Worm (Caenorhabditis elegans) whole organism, L4 larva: ENCODE measurements around the gene psme-3.
A peak's percentile ranks its signal among the peaks of the same experiment; 100 is the strongest.

Source experiments
- F37D6.2 ChIP-seq: sonication (generic microtip); optimal IDR thresholded peaks from 2 replicates; lab custom pipeline; 2016; ENCODE audit warnings: mild to moderate bottlenecking, missing genetic modification characterization, missing compliant biosample characterization
- F49E8.2 ChIP-seq: sonication (generic microtip); optimal IDR thresholded peaks from 2 replicates; lab custom pipeline; 2016; ENCODE audit warnings: missing compliant biosample characterization, mild to moderate bottlenecking, missing genetic modification characterization, borderline replicate concordance
- T20F7.1 ChIP-seq: fragments of 200-800 bp; sonication (Bioruptor generic); optimal IDR thresholded peaks from 2 replicates; lab custom pipeline; 2018; ENCODE audit warnings: mild to moderate bottlenecking, missing genetic modification characterization, missing compliant biosample characterization
- T26A8.4 ChIP-seq: fragments of 200-800 bp; sonication (Bioruptor generic); IDR thresholded peaks from 2 replicates; pipeline ENCODE4 v1.3.6; 2022; ENCODE audit warnings: missing genetic modification characterization, missing compliant biosample characterization
- aha-1 ChIP-seq: fragments of 150-350 bp; peaks from one replicate; lab custom pipeline; 2014; ENCODE audit warnings: missing biosample characterization, missing genetic modification characterization
- aly-2 ChIP-seq: sonication (generic microtip); optimal IDR thresholded peaks from 2 replicates; lab custom pipeline; 2018; ENCODE audit warnings: missing biosample characterization, missing genetic modification characterization
- arid-1 ChIP-seq: fragments of 200-800 bp; sonication (Bioruptor generic); conservative IDR thresholded peaks from 2 replicates; pipeline ENCODE4 v1.3.6; 2022; ENCODE audit warnings: missing genetic modification reagents, missing genetic modification characterization, missing compliant biosample characterization
- ceh-20 ChIP-seq: fragments of 200-800 bp; sonication (Bioruptor generic); IDR thresholded peaks from 2 replicates; pipeline ENCODE4 v1.3.6; 2022; ENCODE audit warnings: missing genetic modification reagents, missing genetic modification characterization, missing compliant biosample characterization
- ceh-28 ChIP-seq: fragments of 150-350 bp; optimal IDR thresholded peaks from 2 replicates; lab custom pipeline; 2014; ENCODE audit warnings: missing biosample characterization, missing genetic modification reagents, missing genetic modification characterization
- ceh-44 ChIP-seq: fragments of 200-800 bp; sonication (Bioruptor generic); IDR thresholded peaks from 2 replicates; pipeline ENCODE4 v1.3.6; 2022; ENCODE audit warnings: missing genetic modification reagents, missing genetic modification characterization, missing compliant biosample characterization
- ceh-62 ChIP-seq: sonication (generic microtip); optimal IDR thresholded peaks from 2 replicates; lab custom pipeline; 2017; ENCODE audit warnings: missing biosample characterization, missing genetic modification characterization
- ctbp-1 ChIP-seq: fragments of 200-800 bp; sonication (Bioruptor generic); IDR thresholded peaks from 2 replicates; pipeline ENCODE4 v1.3.6; 2022; ENCODE audit warnings: missing genetic modification reagents, missing genetic modification characterization, missing compliant biosample characterization
- daf-12 ChIP-seq: fragments of 150-350 bp; optimal IDR thresholded peaks from 2 replicates; lab custom pipeline; 2014; ENCODE audit warnings: missing biosample characterization, missing genetic modification reagents, missing genetic modification characterization
- daf-16 ChIP-seq, 3 experiments: sonication (generic microtip); optimal IDR thresholded peaks; 2 replicates each; lab custom pipeline; 2016 to 2017; ENCODE audit warnings: missing genetic modification characterization in 3 of 3, missing genetic modification reagents in 3 of 3, mild to moderate bottlenecking in 2 of 3, missing compliant biosample characterization in 2 of 3, missing biosample characterization in 1 of 3, moderate library complexity in 1 of 3
- daf-8 ChIP-seq: fragments of 200-800 bp; sonication (Bioruptor generic); IDR thresholded peaks from 2 replicates; pipeline ENCODE4 v1.3.6; 2022; ENCODE audit warnings: missing genetic modification characterization, missing compliant biosample characterization
- dmd-6 ChIP-seq: fragments of 200-800 bp; sonication (Bioruptor generic); IDR thresholded peaks from 2 replicates; pipeline ENCODE4 v1.3.6; 2022; ENCODE audit warnings: missing genetic modification reagents, missing genetic modification characterization, missing compliant biosample characterization
- dmd-8 ChIP-seq: fragments of 200-800 bp; sonication (Bioruptor generic); IDR thresholded peaks from 2 replicates; pipeline ENCODE4 v1.3.6; 2022; ENCODE audit warnings: missing genetic modification characterization, missing compliant biosample characterization
- dpl-1 ChIP-seq: fragments of 150-350 bp; optimal IDR thresholded peaks from 2 replicates; lab custom pipeline; 2014; ENCODE audit warnings: missing biosample characterization, missing genetic modification reagents, missing genetic modification characterization
- dve-1 ChIP-seq: sonication (generic microtip); optimal IDR thresholded peaks from 2 replicates; lab custom pipeline; 2017; ENCODE audit warnings: antibody characterized with exemption, mild to moderate bottlenecking, missing genetic modification characterization, missing compliant biosample characterization; ENCODE audit not compliant: insufficient read depth
- egl-27 ChIP-seq: sonication (generic microtip); optimal IDR thresholded peaks from 3 replicates; lab custom pipeline; 2017; ENCODE audit warnings: missing biosample characterization, missing genetic modification reagents, missing genetic modification characterization
- fkh-10 ChIP-seq: fragments of 150-350 bp; optimal IDR thresholded peaks from 2 replicates; lab custom pipeline; 2014; ENCODE audit warnings: missing biosample characterization, missing genetic modification reagents, missing genetic modification characterization
- hlh-11 ChIP-seq: fragments of 200-800 bp; sonication (Bioruptor generic); optimal IDR thresholded peaks from 2 replicates; lab custom pipeline; 2018; ENCODE audit warnings: mild to moderate bottlenecking, missing genetic modification characterization, missing compliant biosample characterization
- jun-1 ChIP-seq: fragments of 150-350 bp; optimal IDR thresholded peaks from 2 replicates; lab custom pipeline; 2014; ENCODE audit warnings: missing biosample characterization, missing genetic modification reagents, missing genetic modification characterization
- lin-13 ChIP-seq: fragments of 150-350 bp; optimal IDR thresholded peaks from 2 replicates; lab custom pipeline; 2014; ENCODE audit warnings: missing biosample characterization, missing genetic modification reagents, missing genetic modification characterization
- lin-15B ChIP-seq: fragments of 150-350 bp; sonication (generic microtip); optimal IDR thresholded peaks from 3 replicates; lab custom pipeline; 2014; ENCODE audit warnings: missing biosample characterization, missing genetic modification characterization
- lsy-2 ChIP-seq, 2 experiments: fragments of 150-350 bp in 1 of 2; sonication (generic microtip) in 1 of 2; optimal IDR thresholded peaks; 2 replicates each; lab custom pipeline; 2014 to 2017; ENCODE audit warnings: missing biosample characterization in 2 of 2, missing genetic modification characterization in 2 of 2
- madf-9 ChIP-seq: fragments of 200-800 bp; sonication (Bioruptor generic); conservative IDR thresholded peaks from 2 replicates; pipeline ENCODE4 v1.3.6; 2022; ENCODE audit warnings: missing genetic modification reagents, missing genetic modification characterization, missing compliant biosample characterization
- mdl-1 ChIP-seq, 2 experiments: fragments of 150-350 bp in 1 of 2; sonication (generic microtip) in 1 of 2; optimal IDR thresholded peaks; 2 replicates each; lab custom pipeline; 2014 to 2017; ENCODE audit warnings: missing biosample characterization in 2 of 2, missing genetic modification characterization in 2 of 2
- mes-2 ChIP-seq: sonication (generic microtip); optimal IDR thresholded peaks from 2 replicates; lab custom pipeline; 2016; ENCODE audit warnings: missing genotype, mild to moderate bottlenecking, missing genetic modification characterization, missing compliant biosample characterization; ENCODE audit not compliant: poor library complexity, severe bottlenecking
- mxl-2 ChIP-seq: fragments of 200-800 bp; sonication (Bioruptor generic); conservative IDR thresholded peaks from 2 replicates; pipeline ENCODE4 v1.3.6; 2022; ENCODE audit warnings: missing genetic modification reagents, missing genetic modification characterization, missing compliant biosample characterization
- mxl-3 ChIP-seq: fragments of 200-800 bp; sonication (Bioruptor generic); optimal IDR thresholded peaks from 2 replicates; lab custom pipeline; 2018; ENCODE audit warnings: mild to moderate bottlenecking, missing genetic modification characterization, missing compliant biosample characterization
- nhr-102 ChIP-seq: sonication (generic microtip); optimal IDR thresholded peaks from 2 replicates; lab custom pipeline; 2016; ENCODE audit warnings: mild to moderate bottlenecking, missing genetic modification characterization, moderate library complexity, missing compliant biosample characterization
- nhr-111 ChIP-seq: fragments of 200-800 bp; sonication (Bioruptor generic); optimal IDR thresholded peaks from 2 replicates; lab custom pipeline; 2018; ENCODE audit warnings: mild to moderate bottlenecking, missing genetic modification characterization, missing compliant biosample characterization
- nhr-28 ChIP-seq: fragments of 150-350 bp; optimal IDR thresholded peaks from 2 replicates; lab custom pipeline; 2014; ENCODE audit warnings: missing biosample characterization, missing genetic modification characterization
- nhr-41 ChIP-seq: fragments of 200-800 bp; sonication (Bioruptor generic); IDR thresholded peaks from 2 replicates; pipeline ENCODE4 v1.3.6; 2022; ENCODE audit warnings: missing genetic modification reagents, missing genetic modification characterization, missing compliant biosample characterization
- nhr-42 ChIP-seq: fragments of 200-800 bp; sonication (Bioruptor generic); IDR thresholded peaks from 2 replicates; pipeline ENCODE4 v1.3.6; 2022; ENCODE audit warnings: missing genetic modification characterization, missing compliant biosample characterization
- nhr-77 ChIP-seq: fragments of 150-350 bp; optimal IDR thresholded peaks from 2 replicates; lab custom pipeline; 2014; ENCODE audit warnings: missing biosample characterization, missing genetic modification characterization
- set-16 ChIP-seq: fragments of 200-800 bp; sonication (Bioruptor generic); IDR thresholded peaks from 2 replicates; pipeline ENCODE4 v1.3.6; 2022; ENCODE audit warnings: missing genetic modification reagents, missing genetic modification characterization, missing compliant biosample characterization
- snpc-4 ChIP-seq: fragments of 150-350 bp; optimal IDR thresholded peaks from 2 replicates; lab custom pipeline; 2014; ENCODE audit warnings: missing biosample characterization, missing genetic modification characterization
- unc-39 ChIP-seq: sonication (generic microtip); optimal IDR thresholded peaks from 2 replicates; lab custom pipeline; 2017; ENCODE audit warnings: missing biosample characterization, missing genetic modification characterization
- unc-62 ChIP-seq, 3 experiments: fragments of 150-350 bp in 1 of 3; sonication (generic microtip); optimal IDR thresholded peaks in 2 of 3; peaks in 1 of 3; 1 replicate in 1 of 3; 2 replicates in 2 of 3; lab custom pipeline; 2014 to 2017; ENCODE audit warnings: missing biosample characterization in 3 of 3, missing genetic modification characterization in 3 of 3, missing genetic modification reagents in 3 of 3, missing genotype in 1 of 3
- vab-7 ChIP-seq: fragments of 200-800 bp; sonication (Bioruptor generic); IDR thresholded peaks from 2 replicates; pipeline ENCODE4 v1.3.6; 2022; ENCODE audit warnings: missing genetic modification reagents, missing genetic modification characterization, missing compliant biosample characterization
- zag-1 ChIP-seq: fragments of 150-350 bp; optimal IDR thresholded peaks from 2 replicates; lab custom pipeline; 2014; ENCODE audit warnings: missing biosample characterization, missing genetic modification characterization
- zfp-3 ChIP-seq: fragments of 200-800 bp; sonication (Bioruptor generic); conservative IDR thresholded peaks from 2 replicates; pipeline ENCODE4 v1.3.6; 2022; ENCODE audit warnings: missing genetic modification reagents, missing genetic modification characterization, missing compliant biosample characterization
- ztf-11 ChIP-seq: fragments of 150-350 bp; optimal IDR thresholded peaks from 2 replicates; lab custom pipeline; 2014; ENCODE audit warnings: missing biosample characterization, missing genetic modification characterization
- ztf-7 ChIP-seq: fragments of 150-350 bp; optimal IDR thresholded peaks from 2 replicates; lab custom pipeline; 2014; ENCODE audit warnings: missing biosample characterization, missing genetic modification characterization

psme-3 gene

ce11 chrIII:11535453-11535852, 32.5 kb upstream of the psme-3 start:
- TF ChIP-seq ceh-28 (tag; lab: Kevin White, UChicago) = peak; percentile 73
- no peak for TF ChIP-seq dpl-1 (GFP tag; lab: Kevin White, UChicago)
- no peak for TF ChIP-seq F49E8.2 (tag; lab: Kevin White, UChicago)
- no peak for TF ChIP-seq lsy-2 (tag; optimal IDR thresholded peaks at IDR 0.05; lab: Kevin White, UChicago)
- no peak for TF ChIP-seq daf-12
- TF ChIP-seq ctbp-1 (GFP tag; lab: Robert Waterston, UW) = no peak
- no peak for TF ChIP-seq unc-62 (GFP tag; optimal IDR thresholded peaks at IDR 0.05 in 1 of 2; lab: Kevin White, UChicago)
- no peak for TF ChIP-seq unc-62 (tag; optimal IDR thresholded peaks at IDR 0.05; lab: Kevin White, UChicago)
- TF ChIP-seq nhr-42 (GFP tag; lab: Robert Waterston, UW) = no peak
- no peak for TF ChIP-seq mxl-3
- 0 out of 2 replicates have a peak, but pooled peaks have one; percentile 5 for TF ChIP-seq madf-9 (GFP tag; lab: Robert Waterston, UW)
- no peak for TF ChIP-seq lin-13 (GFP tag; lab: Kevin White, UChicago)
- TF ChIP-seq ceh-44 = no peak
- TF ChIP-seq aly-2 = no peak

- TF ChIP-seq hlh-11 (no peak), unc-62 (GFP tag; optimal IDR thresholded peaks at IDR 0.05 in 1 of 2; lab: Kevin White, UChicago) (no peak), unc-62 (tag; optimal IDR thresholded peaks at IDR 0.05; lab: Kevin White, UChicago) (no peak), ceh-20 (no peak), ztf-11 (no peak), set-16 (GFP tag; lab: Robert Waterston, UW) (peak; percentile 84), nhr-102 (tag; lab: Kevin White, UChicago) (no peak), fkh-10 (GFP tag; lab: Kevin White, UChicago) (no peak), snpc-4 (no peak)
Observed at ce11 chrIII:11544947-11545346, 23.0 kb upstream of the psme-3 start.

ce11 chrIII:11548070-11548469, 19.9 kb upstream of the psme-3 start, which contains the start of gene Y66D12A.13:
Gene Y66D12A.13, plus strand, starts transcription at chrIII:11548370.
- no peak for TF ChIP-seq dpl-1 (GFP tag; lab: Kevin White, UChicago)
- TF ChIP-seq mxl-3 = no peak
- TF ChIP-seq nhr-28 (tag; lab: Kevin White, UChicago) = peak; percentile 22
- no peak for TF ChIP-seq ztf-7 (tag; lab: Kevin White, UChicago)
- TF ChIP-seq T20F7.1 = no peak
- no peak for TF ChIP-seq F37D6.2 (tag; lab: Kevin White, UChicago)
- no peak for TF ChIP-seq lin-15B (tag; lab: Kevin White, UChicago)
- no peak for TF ChIP-seq vab-7
- peak; percentile 12 for TF ChIP-seq dve-1 (tag; lab: Kevin White, UChicago)
- no peak for TF ChIP-seq lsy-2 (tag; optimal IDR thresholded peaks at IDR 0.05; lab: Kevin White, UChicago)
- no peak for TF ChIP-seq snpc-4
- TF ChIP-seq zfp-3 (GFP tag; lab: Robert Waterston, UW) = no peak
- no peak for TF ChIP-seq daf-16 (GFP tag; optimal IDR thresholded peaks at IDR 0.05; lab: Kevin White, UChicago)
- peak; percentile 57 for TF ChIP-seq daf-16 (tag; optimal IDR thresholded peaks at IDR 0.05; lab: Kevin White, UChicago)
- TF ChIP-seq nhr-77 (tag; lab: Kevin White, UChicago) = no peak
- no peak for TF ChIP-seq mdl-1 (tag; optimal IDR thresholded peaks at IDR 0.05; lab: Kevin White, UChicago)
- no peak for TF ChIP-seq dmd-8
- TF ChIP-seq aha-1 (tag; lab: Kevin White, UChicago) = no peak
- TF ChIP-seq jun-1 (tag; lab: Kevin White, UChicago) = no peak
- no peak for TF ChIP-seq mxl-2 (GFP tag; lab: Robert Waterston, UW)

ce11 chrIII:11554701-11555111, 13.2 kb upstream of the psme-3 start:
- TF ChIP-seq zfp-3 (GFP tag; lab: Robert Waterston, UW) (no peak), dmd-6 (GFP tag; lab: Robert Waterston, UW) (peak; percentile 27; the same call in 1 of the 2 replicates), nhr-41 (GFP tag; lab: Robert Waterston, UW) (no peak), mes-2 (peak; percentile 60), mdl-1 (tag; optimal IDR thresholded peaks at IDR 0.05; lab: Kevin White, UChicago) (no peak), nhr-111 (GFP tag; lab: Kevin White, UChicago) (no peak), lin-13 (GFP tag; lab: Kevin White, UChicago) (no peak), daf-8 (GFP tag; lab: Robert Waterston, UW) (no peak), unc-39 (tag; lab: Kevin White, UChicago) (no peak), T26A8.4 (GFP tag; lab: Robert Waterston, UW) (no peak), arid-1 (GFP tag; lab: Robert Waterston, UW) (0 out of 2 replicates have a peak, but pooled peaks have one; percentile 42), zag-1 (tag; lab: Kevin White, UChicago) (no peak), aha-1 (tag; lab: Kevin White, UChicago) (no peak), F37D6.2 (tag; lab: Kevin White, UChicago) (no peak), nhr-28 (tag; lab: Kevin White, UChicago) (no peak), egl-27 (tag; lab: Kevin White, UChicago) (no peak), ceh-62 (tag; lab: Kevin White, UChicago) (no peak)
